Fruit fly (Drosophila melanogaster) whole organism, wandering third instar larva: ENCODE measurements around the gene sol.

ENCODE experiments used
- CrebA ChIP-seq: fragments of 200-800 bp; sonication (Bioruptor generic); optimal IDR thresholded peaks from 2 replicates; lab custom pipeline; 2016; ENCODE audit warnings: missing biosample characterization, mild to moderate bottlenecking, missing genetic modification characterization, borderline replicate concordance
- Dfd ChIP-seq: fragments of >200 bp; optimal IDR thresholded peaks from 2 replicates; lab custom pipeline; 2017; ENCODE audit warnings: missing biosample characterization, missing genetic modification characterization
- HLH106 ChIP-seq: fragments of 200-800 bp; optimal IDR thresholded peaks from 3 replicates; lab custom pipeline; 2019; ENCODE audit warnings: missing biosample characterization, mild to moderate bottlenecking, missing genetic modification characterization, moderate library complexity
- Mio ChIP-seq: sonication (Bioruptor generic); optimal IDR thresholded peaks from 2 replicates; lab custom pipeline; 2016; ENCODE audit warnings: missing biosample characterization, missing genetic modification characterization
- OdsH ChIP-seq: fragments of 200-800 bp; sonication (Bioruptor generic); optimal IDR thresholded peaks from 2 replicates; lab custom pipeline; 2016; ENCODE audit warnings: missing biosample characterization, mild to moderate bottlenecking, missing genetic modification characterization
- Sp1 ChIP-seq: fragments of 200-800 bp; sonication (Bioruptor generic); optimal IDR thresholded peaks from 3 replicates; lab custom pipeline; 2019; ENCODE audit warnings: missing biosample characterization, mild to moderate bottlenecking, missing genetic modification characterization, moderate library complexity
- br ChIP-seq: fragments of 200-800 bp; sonication (Bioruptor generic); optimal IDR thresholded peaks from 2 replicates; lab custom pipeline; 2016; ENCODE audit warnings: missing biosample characterization, missing genetic modification characterization
- brk ChIP-seq: fragments of 200-800 bp; sonication (Bioruptor generic); optimal IDR thresholded peaks from 2 replicates; lab custom pipeline; 2016; ENCODE audit warnings: missing biosample characterization, mild to moderate bottlenecking, missing genetic modification characterization
- ey ChIP-seq: fragments of 200-800 bp; sonication (Bioruptor generic); optimal IDR thresholded peaks from 2 replicates; lab custom pipeline; 2016; ENCODE audit warnings: missing biosample characterization, missing genetic modification characterization
- foxo ChIP-seq, 2 experiments: fragments of 200-800 bp; sonication (Bioruptor generic); optimal IDR thresholded peaks; 2 replicates in 1 of 2; 3 replicates in 1 of 2; lab custom pipeline; 2016 to 2017; ENCODE audit warnings: missing biosample characterization in 2 of 2, missing genetic modification characterization in 2 of 2
- jim ChIP-seq: fragments of 175-275, 200-325 bp; sonication (Bioruptor generic); optimal IDR thresholded peaks from 2 replicates; lab custom pipeline; 2016; ENCODE audit warnings: missing biosample characterization, mild to moderate bottlenecking, missing genetic modification characterization
- pan ChIP-seq: fragments of >200 bp; optimal IDR thresholded peaks from 2 replicates; lab custom pipeline; 2017
- psq ChIP-seq: fragments of 200-800 bp; sonication (Bioruptor generic); optimal IDR thresholded peaks from 3 replicates; lab custom pipeline; 2017; ENCODE audit warnings: missing biosample characterization, mild to moderate bottlenecking, missing genetic modification characterization, moderate library complexity
- sv ChIP-seq: fragments of 200-800 bp; sonication (Bioruptor generic); optimal IDR thresholded peaks from 3 replicates; lab custom pipeline; 2016; ENCODE audit warnings: missing biosample characterization, missing genetic modification characterization
- usp ChIP-seq: fragments of >200 bp; optimal IDR thresholded peaks from 2 replicates; lab custom pipeline; 2017; ENCODE audit warnings: missing biosample characterization, missing genetic modification characterization

The sol gene

DNA sequence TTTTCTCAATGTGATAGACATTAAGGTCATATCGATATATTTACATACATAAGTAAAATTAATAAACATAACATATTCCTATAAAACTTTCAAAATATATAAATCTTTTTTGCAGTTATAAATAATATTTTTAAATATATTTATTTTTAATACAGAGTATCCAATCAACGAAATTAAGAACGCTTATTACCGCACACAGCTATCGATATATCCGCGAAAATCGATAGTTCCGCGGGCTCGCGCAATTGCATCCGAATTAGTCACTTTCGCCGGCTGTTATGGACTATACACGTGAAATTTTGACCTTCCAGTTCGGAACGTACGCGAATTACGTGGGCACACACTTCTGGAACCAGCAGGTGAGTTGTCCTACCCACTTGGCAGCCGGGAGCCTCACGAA, 38.7 kb downstream of the sol start, which contains the start of gene mst:
TSS of gene mst (plus strand) at position 244 of the 400 bp plus-strand sequence.
- TF ChIP-seq HLH106 (tag; lab: Kevin White, UChicago) (no peak), sv (no peak), foxo (GFP tag; optimal IDR thresholded peaks at IDR 0.05; lab: Kevin White, UChicago) (no peak), Mio (no peak), ey (GFP tag; lab: Kevin White, UChicago) (no peak), usp (GFP tag; lab: Kevin White, UChicago) (no peak), brk (GFP tag; lab: Kevin White, UChicago) (no peak), psq (GFP tag; lab: Kevin White, UChicago) (no peak)

DNA sequence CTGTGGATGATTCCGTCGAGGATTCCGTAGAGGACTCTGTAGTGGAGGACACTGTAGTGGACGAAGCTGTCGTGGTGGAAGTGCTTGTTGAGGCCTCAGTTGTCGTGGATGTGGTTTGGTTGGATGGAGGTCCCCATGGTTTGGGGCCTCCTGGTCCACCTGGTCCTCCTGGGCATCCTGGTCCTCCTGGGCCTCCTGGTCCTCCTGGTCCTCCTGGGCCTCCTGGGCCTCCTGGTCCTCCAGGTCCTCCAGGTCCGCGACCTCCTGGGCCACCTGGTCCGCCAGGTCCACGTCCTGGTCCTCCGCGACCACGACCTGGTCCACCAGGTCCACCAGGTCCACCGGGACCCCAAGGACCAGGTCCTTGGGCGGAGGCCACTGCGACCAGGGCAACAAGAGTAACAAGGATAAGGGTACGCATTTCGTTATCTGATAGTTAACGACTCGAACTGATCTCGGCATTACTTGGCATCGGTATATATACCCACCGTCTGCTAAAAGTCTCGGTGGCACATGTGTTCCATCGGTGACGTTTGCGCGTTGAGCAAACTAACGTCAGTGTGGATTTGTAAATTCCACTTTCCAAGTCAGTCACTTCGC, 46.9 kb downstream of the sol start, which contains the start of gene lcs:
TSS of gene lcs (minus strand) at position 457 of the 600 bp plus-strand sequence.
- TF ChIP-seq pan (lab: Kevin White, UChicago): no peak
- TF ChIP-seq Dfd: peak; percentile 99
- TF ChIP-seq jim: no peak

DNA sequence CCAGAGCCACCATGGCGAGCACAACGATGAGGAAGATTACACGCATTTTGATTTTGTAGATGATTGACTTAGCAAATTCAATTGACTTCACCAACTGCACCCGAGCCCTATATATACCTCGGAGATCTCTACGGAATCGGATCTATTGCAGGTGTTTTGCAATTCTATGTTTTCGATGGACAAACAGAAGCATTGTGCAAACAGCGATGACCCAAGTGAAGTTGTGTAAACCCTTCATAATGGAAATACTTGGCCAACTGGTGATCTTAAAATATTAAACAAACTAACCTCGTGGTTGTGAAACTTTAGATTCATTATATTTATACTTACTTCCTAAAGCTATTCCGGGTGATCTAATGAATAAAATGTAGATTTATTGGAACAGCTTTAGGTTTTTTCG, 52.6 kb downstream of the sol start, which contains the start of gene whe:
TSS of gene whe (minus strand) at position 101 of the 400 bp plus-strand sequence.
- TF ChIP-seq CrebA (GFP tag; lab: Kevin White, UChicago): no peak
- no peak for TF ChIP-seq OdsH (GFP tag; lab: Kevin White, UChicago)
- TF ChIP-seq br: no peak
- TF ChIP-seq Sp1 (GFP tag; lab: Kevin White, UChicago): no peak
